Worm (Caenorhabditis elegans): ENCODE results near the gene F25H8.2.

DNA sequence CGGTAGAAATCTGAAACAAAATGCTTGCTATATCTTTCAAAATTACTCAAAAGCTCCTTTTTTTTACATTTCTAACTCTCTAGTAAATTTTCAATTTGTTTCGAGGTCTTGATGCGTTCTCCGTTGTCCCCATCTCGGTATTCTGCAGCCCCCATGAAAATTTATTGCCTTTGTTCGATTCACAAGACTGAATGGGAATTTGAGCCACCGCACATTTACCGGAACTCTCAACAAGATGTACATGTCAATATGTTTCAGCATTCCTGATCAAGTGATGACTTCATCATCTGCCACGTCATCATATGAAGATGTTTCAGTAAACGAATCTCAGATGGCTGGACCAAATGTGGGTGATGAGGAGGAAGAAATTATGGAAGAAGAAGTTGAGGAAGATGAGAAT is 11.6 kb upstream of the F25H8.2 start:
- no peak for TF ChIP-seq unc-62 (GFP tag; optimal IDR thresholded peaks at IDR 0.05)
- no peak for TF ChIP-seq lin-32 (GFP tag; optimal IDR thresholded peaks at IDR 0.05)
- no peak for TF ChIP-seq mab-5 (tag; optimal IDR thresholded peaks at IDR 0.05)
- no peak for TF ChIP-seq nhr-28 (tag; optimal IDR thresholded peaks at IDR 0.05)
- TF ChIP-seq ceh-43 (GFP tag; optimal IDR thresholded peaks at IDR 0.05) = no peak
- no peak for TF ChIP-seq nhr-2 (tag; optimal IDR thresholded peaks at IDR 0.05)
- no peak for TF ChIP-seq nhr-12 (tag; optimal IDR thresholded peaks at IDR 0.05)
- TF ChIP-seq sem-2 (GFP tag; optimal IDR thresholded peaks at IDR 0.05) = no peak
- no peak for TF ChIP-seq ztf-11 (tag; optimal IDR thresholded peaks at IDR 0.05)
- no peak for TF ChIP-seq tbx-8 (GFP tag; optimal IDR thresholded peaks at IDR 0.05)
- no peak for TF ChIP-seq sptf-1 (tag; optimal IDR thresholded peaks at IDR 0.05)
- no peak for TF ChIP-seq blmp-1 (tag; optimal IDR thresholded peaks at IDR 0.05)
- no peak for TF ChIP-seq nhr-237 (tag; optimal IDR thresholded peaks at IDR 0.05)
